Worm (Caenorhabditis elegans): ENCODE data around the gene F27B3.8.

ce11 chrIII:6606641-6607040, 27.1 kb downstream of the F27B3.8 start:
- TF ChIP-seq ceh-82 (tag; optimal IDR thresholded peaks at IDR 0.05) (no peak), nhr-23 (tag; optimal IDR thresholded peaks at IDR 0.05) (no peak), ztf-1 (GFP tag; conservative IDR thresholded peaks at IDR 0.05) (no peak), lin-13 (GFP tag; optimal IDR thresholded peaks at IDR 0.05) (no peak), unc-62 (GFP tag; optimal IDR thresholded peaks at IDR 0.05) (no peak), skn-1 (tag; optimal IDR thresholded peaks at IDR 0.05) (no peak), R02D3.7 (tag; optimal IDR thresholded peaks at IDR 0.05) (no peak), ama-1 (optimal IDR thresholded peaks at IDR 0.05) (no peak)

All from whole organism, L2 larva.